Worm (Caenorhabditis elegans) whole organism, mixed stage, embryonic: ENCODE results near the gene T22B2.2.

ENCODE experiments used
- flh-1 ChIP-seq: fragments of 200-800 bp; sonication (Bioruptor generic); optimal IDR thresholded peaks from 2 replicates; lab custom pipeline; 2018; ENCODE audit warnings: mild to moderate bottlenecking, missing genetic modification characterization, moderate library complexity, missing compliant biosample characterization
- nhr-12 ChIP-seq: fragments of 150-350 bp; optimal IDR thresholded peaks from 2 replicates; lab custom pipeline; 2014; ENCODE audit warnings: missing biosample characterization, missing genetic modification characterization
- nhr-28 ChIP-seq: fragments of 150-350 bp; optimal IDR thresholded peaks from 2 replicates; lab custom pipeline; 2014; ENCODE audit warnings: missing biosample characterization, missing genetic modification characterization
- unc-62 ChIP-seq: fragments of 150-350 bp; optimal IDR thresholded peaks from 2 replicates; lab custom pipeline; 2014; ENCODE audit warnings: missing biosample characterization, missing genetic modification reagents, missing genetic modification characterization
- ztf-11 ChIP-seq: fragments of 150-350 bp; optimal IDR thresholded peaks from 2 replicates; lab custom pipeline; 2014; ENCODE audit warnings: missing biosample characterization, missing genetic modification characterization

DNA sequence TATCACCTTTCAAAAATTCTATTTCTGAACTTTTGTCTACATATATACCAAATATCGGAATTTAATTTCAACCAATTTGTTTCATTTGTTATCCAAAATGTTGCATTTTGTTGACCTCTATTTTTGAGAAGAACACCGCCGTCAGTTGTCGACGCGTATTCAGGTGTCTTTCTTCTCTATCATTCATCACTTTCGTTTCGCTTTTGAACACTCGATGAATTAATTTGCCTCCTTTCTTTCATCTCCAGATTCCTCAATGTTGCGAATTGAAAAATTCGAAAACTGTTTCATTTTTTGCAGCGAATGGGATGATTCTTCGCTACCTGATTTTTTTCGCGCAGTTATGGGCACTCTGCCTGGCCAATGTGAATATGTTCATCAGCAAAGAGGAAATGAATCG is 38.1 kb downstream of the T22B2.2 start, which contains the start of gene lin-18:
- TF ChIP-seq unc-62 (GFP tag; lab: Kevin White, UChicago), result no peak
- no peak for TF ChIP-seq flh-1
- no peak for TF ChIP-seq ztf-11
- TF ChIP-seq nhr-28, result no peak
- no peak for TF ChIP-seq nhr-12 (tag; lab: Kevin White, UChicago)
